Worm (Caenorhabditis elegans): ENCODE data around the gene math-14.

ce11 chrII:1851716-1852115, 17.5 kb upstream of the math-14 start:
- TF ChIP-seq him-1 (tag; optimal IDR thresholded peaks at IDR 0.05) (no peak), dao-5 (tag; optimal IDR thresholded peaks at IDR 0.05) (no peak)

Data from whole organism, L4/young adult.